Fruit fly (Drosophila melanogaster) whole organism, pupa: ENCODE results near the gene CG2794.

Experiments
- CG10348 ChIP-seq: fragments of 200-800 bp; sonication (Bioruptor generic); IDR thresholded peaks from 2 replicates; pipeline ENCODE4 v1.3.6; 2022; ENCODE audit warnings: missing biosample characterization, missing genetic modification characterization
- CG12605 ChIP-seq: fragments of 200-800 bp; sonication (Bioruptor generic); IDR thresholded peaks from 2 replicates; pipeline ENCODE4 v1.3.6; 2022; ENCODE audit warnings: missing biosample characterization, missing genetic modification characterization
- CG13204 ChIP-seq: fragments of 200-800 bp; sonication (Bioruptor generic); optimal IDR thresholded peaks from 2 replicates; lab custom pipeline; 2018; ENCODE audit warnings: missing biosample characterization, mild to moderate bottlenecking, missing genetic modification characterization, moderate library complexity
- CG14655 ChIP-seq: fragments of 200-800 bp; sonication (Bioruptor generic); optimal IDR thresholded peaks from 3 replicates; lab custom pipeline; 2017; ENCODE audit warnings: mild to moderate bottlenecking, missing biosample characterization, missing genetic modification reagents, missing genetic modification characterization
- CG15710 ChIP-seq: fragments of 200-800 bp; sonication (Bioruptor generic); optimal IDR thresholded peaks from 2 replicates; lab custom pipeline; 2018; ENCODE audit warnings: missing biosample characterization, mild to moderate bottlenecking, missing genetic modification characterization, moderate library complexity
- CG17806 ChIP-seq: fragments of 200-800 bp; sonication (Bioruptor generic); optimal IDR thresholded peaks from 2 replicates; lab custom pipeline; 2018; ENCODE audit warnings: missing biosample characterization, mild to moderate bottlenecking, missing genetic modification characterization, moderate library complexity
- CG32121 ChIP-seq: fragments of 200-800 bp; sonication (Bioruptor generic); IDR thresholded peaks from 2 replicates; pipeline ENCODE4 v1.3.6; 2022; ENCODE audit warnings: missing biosample characterization, missing genetic modification characterization
- CG34367 ChIP-seq: fragments of 200-800 bp; sonication (Bioruptor generic); optimal IDR thresholded peaks from 2 replicates; lab custom pipeline; 2018; ENCODE audit warnings: missing biosample characterization, mild to moderate bottlenecking, missing genetic modification characterization
- CG4496 ChIP-seq: fragments of 200-800 bp; sonication (Bioruptor generic); IDR thresholded peaks from 3 replicates; pipeline ENCODE4 v1.3.6; 2022; ENCODE audit warnings: missing biosample characterization, missing genetic modification characterization
- CG8159 ChIP-seq: fragments of 200-800 bp; sonication (Bioruptor generic); optimal IDR thresholded peaks from 3 replicates; lab custom pipeline; 2018; ENCODE audit warnings: missing biosample characterization, mild to moderate bottlenecking, missing genetic modification characterization, moderate library complexity
- CG8301 ChIP-seq: fragments of 200-800 bp; sonication (Bioruptor generic); optimal IDR thresholded peaks from 2 replicates; lab custom pipeline; 2018; ENCODE audit warnings: missing biosample characterization, mild to moderate bottlenecking, missing genetic modification characterization
- CG9948 ChIP-seq: fragments of 200-800 bp; sonication (Bioruptor generic); optimal IDR thresholded peaks from 2 replicates; lab custom pipeline; 2018; ENCODE audit warnings: missing biosample characterization, mild to moderate bottlenecking, missing genetic modification characterization, moderate library complexity
- D1 ChIP-seq: fragments of 200-800 bp; sonication (Bioruptor generic); optimal IDR thresholded peaks from 2 replicates; lab custom pipeline; 2018; ENCODE audit warnings: missing biosample characterization, mild to moderate bottlenecking, missing genetic modification characterization, moderate library complexity
- EcR ChIP-seq: fragments of 200-800 bp; sonication (Bioruptor generic); optimal IDR thresholded peaks from 3 replicates; lab custom pipeline; 2019; ENCODE audit warnings: missing biosample characterization, missing genetic modification characterization, mild to moderate bottlenecking, moderate library complexity, missing genetic modification reagents
- Ets98B ChIP-seq: fragments of 200-800 bp; sonication (Bioruptor generic); IDR thresholded peaks from 2 replicates; pipeline ENCODE4 v1.3.6; 2022; ENCODE audit warnings: missing biosample characterization, missing genetic modification characterization
- Pif1A ChIP-seq: fragments of 200-800 bp; sonication (Bioruptor generic); optimal IDR thresholded peaks from 3 replicates; lab custom pipeline; 2016; ENCODE audit warnings: missing biosample characterization, missing genetic modification characterization
- Pif1B ChIP-seq: fragments of 200-800 bp; sonication (Bioruptor generic); optimal IDR thresholded peaks from 3 replicates; lab custom pipeline; 2016; ENCODE audit warnings: missing biosample characterization, missing genetic modification characterization
- Snoo ChIP-seq: fragments of 200-800 bp; sonication (Bioruptor generic); optimal IDR thresholded peaks from 3 replicates; lab custom pipeline; 2017; ENCODE audit warnings: missing biosample characterization, mild to moderate bottlenecking, missing genetic modification characterization, inconsistent platforms
- fd96Ca ChIP-seq: fragments of 200-800 bp; sonication (Bioruptor generic); IDR thresholded peaks from 3 replicates; pipeline ENCODE4 v1.3.6; 2022; ENCODE audit warnings: missing biosample characterization, missing genetic modification characterization
- gl ChIP-seq: fragments of 200-800 bp; sonication (Bioruptor generic); optimal IDR thresholded peaks from 2 replicates; lab custom pipeline; 2018; ENCODE audit warnings: missing biosample characterization, mild to moderate bottlenecking, missing genetic modification characterization
- rn ChIP-seq: fragments of 200-800 bp; sonication (Bioruptor generic); IDR thresholded peaks from 2 replicates; pipeline ENCODE4 v1.3.6; 2022; ENCODE audit warnings: missing biosample characterization, missing genetic modification characterization

Gene CG2794

dm6 chr2L:522752-523151, 41.2 kb upstream of the CG2794 start:
- TF ChIP-seq fd96Ca (GFP tag; lab: Robert Waterston, UW) (no peak; the same call in 2 of the 3 replicates), CG13204 (GFP tag; lab: Kevin White, UChicago) (no peak), Pif1A (peak; percentile 33), EcR (GFP tag; lab: Kevin White, UChicago) (no peak), CG15710 (peak; percentile 48), CG34367 (tag; lab: Kevin White, UChicago) (peak; percentile 46), Ets98B (GFP tag; lab: Robert Waterston, UW) (0 out of 2 replicates have a peak, but pooled peaks have one; percentile 5), CG4496 (GFP tag; lab: Robert Waterston, UW) (no peak), CG8301 (tag; lab: Kevin White, UChicago) (peak; percentile 57), gl (tag; lab: Kevin White, UChicago) (no peak), rn (GFP tag; lab: Robert Waterston, UW) (no peak), D1 (tag; lab: Kevin White, UChicago) (no peak), CG14655 (peak; percentile 72), CG8159 (tag; lab: Kevin White, UChicago) (peak; percentile 63), CG12605 (GFP tag; lab: Robert Waterston, UW) (peak; percentile 42; the same call in 1 of the 2 replicates), Pif1B (GFP tag; lab: Kevin White, UChicago) (peak; percentile 51), CG32121 (GFP tag; lab: Robert Waterston, UW) (0 out of 2 replicates have a peak, but pooled peaks have one; percentile 14), Snoo (peak; percentile 43), CG10348 (GFP tag; lab: Robert Waterston, UW) (no peak), CG9948 (tag; lab: Kevin White, UChicago) (peak; percentile 55), CG17806 (tag; lab: Kevin White, UChicago) (peak; percentile 66)

dm6 chr2L:523165-523835, 40.7 kb upstream of the CG2794 start:
- peak; percentile 39; the same call in 1 of the 2 replicates for TF ChIP-seq CG32121 (GFP tag; lab: Robert Waterston, UW)
- 0 out of 2 replicates have a peak, but pooled peaks have one; percentile 23 for TF ChIP-seq CG12605 (GFP tag; lab: Robert Waterston, UW)
- TF ChIP-seq rn (GFP tag; lab: Robert Waterston, UW): no peak
- peak; percentile 10 for TF ChIP-seq Pif1B (GFP tag; lab: Kevin White, UChicago)
- no peak for TF ChIP-seq CG34367 (tag; lab: Kevin White, UChicago)
- TF ChIP-seq fd96Ca (GFP tag; lab: Robert Waterston, UW): no peak; the same call in 2 of the 3 replicates
- TF ChIP-seq Snoo: peak; percentile 1
- TF ChIP-seq Ets98B (GFP tag; lab: Robert Waterston, UW): peak; percentile 41
- peak; percentile 34 for TF ChIP-seq EcR (GFP tag; lab: Kevin White, UChicago)
- peak; percentile 91 for TF ChIP-seq CG13204 (GFP tag; lab: Kevin White, UChicago)
- TF ChIP-seq Pif1A: peak; percentile 42
- TF ChIP-seq CG4496 (GFP tag; lab: Robert Waterston, UW): peak; percentile 68; the same call in 2 of the 3 replicates

dm6 chr2L:524515-524920, 39.4 kb upstream of the CG2794 start:
- TF ChIP-seq CG8159 (tag; lab: Kevin White, UChicago) (peak; percentile 28), CG10348 (GFP tag; lab: Robert Waterston, UW) (no peak), CG9948 (tag; lab: Kevin White, UChicago) (no peak), CG8301 (tag; lab: Kevin White, UChicago) (peak; percentile 16), CG12605 (GFP tag; lab: Robert Waterston, UW) (peak; percentile 42; the same call in 1 of the 2 replicates), rn (GFP tag; lab: Robert Waterston, UW) (no peak), CG17806 (tag; lab: Kevin White, UChicago) (peak; percentile 14), EcR (GFP tag; lab: Kevin White, UChicago) (peak; percentile 82), CG13204 (GFP tag; lab: Kevin White, UChicago) (peak; percentile 88), CG15710 (no peak), Snoo (peak; percentile 12), Pif1B (GFP tag; lab: Kevin White, UChicago) (peak; percentile 12), gl (tag; lab: Kevin White, UChicago) (peak; percentile 65), CG34367 (tag; lab: Kevin White, UChicago) (no peak), Ets98B (GFP tag; lab: Robert Waterston, UW) (no peak), fd96Ca (GFP tag; lab: Robert Waterston, UW) (peak; percentile 55; the same call in 2 of the 3 replicates), CG32121 (GFP tag; lab: Robert Waterston, UW) (no peak), D1 (tag; lab: Kevin White, UChicago) (no peak), CG4496 (GFP tag; lab: Robert Waterston, UW) (peak; percentile 64), CG14655 (peak; percentile 37), Pif1A (peak; percentile 38)

dm6 chr2L:525547-526180, 38.3 kb upstream of the CG2794 start:
- TF ChIP-seq Ets98B (GFP tag; lab: Robert Waterston, UW) (no peak), Snoo (no peak), fd96Ca (GFP tag; lab: Robert Waterston, UW) (no peak), CG8159 (tag; lab: Kevin White, UChicago) (no peak), CG14655 (no peak)
